Fruit fly (Drosophila melanogaster): Measurements from ENCODE around the gene CG33635.
A peak's percentile ranks its signal among the peaks of the same experiment; 100 is the strongest.

The CG33635 gene

DNA sequence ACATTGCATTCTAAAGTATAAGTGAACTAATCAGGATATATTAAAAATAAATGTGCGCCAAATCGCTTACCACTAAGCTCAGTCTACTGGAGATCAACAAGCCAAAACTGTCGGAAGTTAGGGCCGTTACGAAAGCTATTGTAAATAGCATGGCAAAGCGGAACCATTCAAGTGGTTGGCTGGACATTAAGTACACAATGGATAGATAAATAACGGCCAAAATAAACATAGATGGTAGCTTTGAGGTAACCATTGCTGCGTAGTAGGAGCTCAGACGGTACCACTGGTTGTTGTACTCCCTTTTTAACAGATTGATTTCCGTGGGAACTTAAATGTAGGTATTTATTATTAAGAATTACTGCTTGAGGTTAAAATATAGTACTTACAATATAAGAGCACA lies 40.7 kb downstream of the CG33635 start (continued):
- TF ChIP-seq CG15514 (GFP tag; optimal IDR thresholded peaks at IDR 0.05) (peak; percentile 51), dpn (GFP tag; optimal IDR thresholded peaks at IDR 0.05) (peak in 1 of 2 experiments; percentile 32), CG34376 (GFP tag; optimal IDR thresholded peaks at IDR 0.05) (peak; percentile 16), CG13287 (GFP tag; IDR thresholded peaks at IDR 0.05; ENCODE audit: partially characterized antibody) (no peak), Nf-YA (GFP tag; IDR thresholded peaks at IDR 0.05) (0 out of 2 replicates have a peak, but pooled peaks have one; percentile 12), pfk (GFP tag; optimal IDR thresholded peaks at IDR 0.05) (peak; percentile 32), CG13296 (GFP tag; optimal IDR thresholded peaks at IDR 0.05) (peak; percentile 67), cwo (GFP tag; optimal IDR thresholded peaks at IDR 0.05) (peak; percentile 13), HLH3B (GFP tag; IDR thresholded peaks at IDR 0.05) (peak; percentile 39; the same call in 1 of the 2 replicates), mam (GFP tag; optimal IDR thresholded peaks at IDR 0.05) (no peak), Pdp1 (GFP tag; optimal IDR thresholded peaks at IDR 0.05) (peak in 1 of 2 experiments; percentile 12), Fer2 (tag; optimal IDR thresholded peaks at IDR 0.05) (no peak), Atf6 (GFP tag; IDR thresholded peaks at IDR 0.05) (0 out of 2 replicates have a peak, but pooled peaks have one; percentile 36), wek (GFP tag; optimal IDR thresholded peaks at IDR 0.05) (peak; percentile 59), CG4404 (GFP tag; IDR thresholded peaks at IDR 0.05) (no peak), CG1603 (tag; optimal IDR thresholded peaks at IDR 0.05) (peak; percentile 14), mirr (GFP tag; optimal IDR thresholded peaks at IDR 0.05) (peak; percentile 70), CG7786 (GFP tag; optimal IDR thresholded peaks at IDR 0.05) (no peak), CG2678 (tag; optimal IDR thresholded peaks at IDR 0.05) (peak; percentile 58), CG2120 (GFP tag; optimal IDR thresholded peaks at IDR 0.05) (peak; percentile 11), Dbx (GFP tag; IDR thresholded peaks at IDR 0.05) (0 out of 3 replicates have a peak, but pooled peaks have one; percentile 41), NfI (GFP tag; optimal IDR thresholded peaks at IDR 0.05) (peak; percentile 13), HLHmδ (GFP tag; optimal IDR thresholded peaks at IDR 0.05) (peak; percentile 63), Poxn (GFP tag; IDR thresholded peaks at IDR 0.05) (no peak), CG3163 (GFP tag; optimal IDR thresholded peaks at IDR 0.05) (no peak), CG1792 (GFP tag; optimal IDR thresholded peaks at IDR 0.05) (peak; percentile 11), h (optimal IDR thresholded peaks at IDR 0.05) (no peak), CG15269 (tag; optimal IDR thresholded peaks at IDR 0.05) (peak; percentile 20), CG18599 (GFP tag; optimal IDR thresholded peaks at IDR 0.05) (peak; percentile 69), unpg (GFP tag; optimal IDR thresholded peaks at IDR 0.05) (peak; percentile 12), pho (GFP tag; optimal IDR thresholded peaks at IDR 0.05) (no peak), CTCF (GFP tag; optimal IDR thresholded peaks at IDR 0.05) (peak; percentile 16), CG14014 (GFP tag; IDR thresholded peaks at IDR 0.05) (peak; percentile 62; the same call in 1 of the 2 replicates), CG3995 (GFP tag; optimal IDR thresholded peaks at IDR 0.05) (no peak), CG2875 (GFP tag; optimal IDR thresholded peaks at IDR 0.05) (peak; percentile 56), CG6689 (GFP tag; IDR thresholded peaks at IDR 0.05) (no peak), onecut (GFP tag; IDR thresholded peaks at IDR 0.05) (peak; percentile 31; the same call in 1 of the 2 replicates), ranshi (GFP tag; IDR thresholded peaks at IDR 0.05) (no peak; the same call in 1 of the 2 replicates), fd3F (GFP tag; optimal IDR thresholded peaks at IDR 0.05) (peak; percentile 26), HHEX (GFP tag; optimal IDR thresholded peaks at IDR 0.05) (peak; percentile 61), lov (optimal IDR thresholded peaks at IDR 0.05) (no peak), lov (GFP tag; IDR thresholded peaks at IDR 0.05) (peak; percentile 61; the same call in 1 of the 3 replicates), CG17568 (GFP tag; optimal IDR thresholded peaks at IDR 0.05) (peak; percentile 8), CG17359 (tag; optimal IDR thresholded peaks at IDR 0.05) (peak; percentile 61), trh (GFP tag; optimal IDR thresholded peaks at IDR 0.05) (no peak), HmgZ (tag; optimal IDR thresholded peaks at IDR 0.05) (peak; percentile 14), btn (GFP tag; optimal IDR thresholded peaks at IDR 0.05) (peak; percentile 18), Hey (tag; optimal IDR thresholded peaks at IDR 0.05) (peak; percentile 13), gsb (GFP tag; IDR thresholded peaks at IDR 0.05) (0 out of 2 replicates have a peak, but pooled peaks have one; percentile 10), exex (tag; optimal IDR thresholded peaks at IDR 0.05) (peak; percentile 11), CG18476 (GFP tag; optimal IDR thresholded peaks at IDR 0.05) (no peak)
